Worm (Caenorhabditis elegans) whole organism, L1 larva: ENCODE results near the gene cdh-7.

ENCODE experiments used
- C04F5.9 ChIP-seq: sonication (generic microtip); optimal IDR thresholded peaks from 2 replicates; lab custom pipeline; 2016; ENCODE audit warnings: missing genetic modification characterization, missing compliant biosample characterization
- C16A3.4 ChIP-seq: fragments of 150-350 bp; optimal IDR thresholded peaks from 2 replicates; lab custom pipeline; 2014; ENCODE audit warnings: missing biosample characterization, missing genetic modification characterization
- C34B4.2 ChIP-seq: sonication (generic microtip); optimal IDR thresholded peaks from 2 replicates; lab custom pipeline; 2017; ENCODE audit warnings: mild to moderate bottlenecking, missing genetic modification characterization, missing compliant biosample characterization
- F16B12.6 ChIP-seq: fragments of 150-350 bp; optimal IDR thresholded peaks from 2 replicates; lab custom pipeline; 2014; ENCODE audit warnings: missing biosample characterization, missing genetic modification characterization
- alr-1 ChIP-seq: fragments of 200-800 bp; sonication (Bioruptor generic); optimal IDR thresholded peaks from 2 replicates; lab custom pipeline; 2018; ENCODE audit warnings: borderline replicate concordance, mild to moderate bottlenecking, missing genetic modification characterization, missing compliant biosample characterization
- blmp-1 ChIP-seq: fragments of 150-350 bp; optimal IDR thresholded peaks from 2 replicates; lab custom pipeline; 2014; ENCODE audit warnings: missing biosample characterization, missing genetic modification characterization
- ceh-63 ChIP-seq: fragments of 200-800 bp; sonication (Bioruptor generic); optimal IDR thresholded peaks from 2 replicates; lab custom pipeline; 2018; ENCODE audit warnings: mild to moderate bottlenecking, missing genetic modification characterization, missing compliant biosample characterization
- ceh-8 ChIP-seq: fragments of 200-800 bp; sonication (Bioruptor generic); optimal IDR thresholded peaks from 2 replicates; lab custom pipeline; 2018; ENCODE audit warnings: mild to moderate bottlenecking, missing genetic modification characterization, moderate library complexity, missing compliant biosample characterization
- ceh-82 ChIP-seq, 3 experiments: fragments of 150-350 bp in 1 of 3; sonication (generic microtip) in 2 of 3; optimal IDR thresholded peaks; 2 replicates each; lab custom pipeline; 2014 to 2017; ENCODE audit warnings: missing biosample characterization in 3 of 3, missing genetic modification characterization in 3 of 3
- ceh-90 ChIP-seq: sonication (generic microtip); optimal IDR thresholded peaks from 2 replicates; lab custom pipeline; 2016; ENCODE audit warnings: missing genetic modification characterization, missing compliant biosample characterization
- ces-1 ChIP-seq: fragments of 150-350 bp; optimal IDR thresholded peaks from 2 replicates; lab custom pipeline; 2014; ENCODE audit warnings: missing biosample characterization, missing genetic modification reagents, missing genetic modification characterization
- efl-1 ChIP-seq, 4 experiments: fragments of 150-350 bp; optimal IDR thresholded peaks in 3 of 4; peaks in 1 of 4; 1 replicate in 1 of 4; 2 replicates in 3 of 4; lab custom pipeline; 2014; ENCODE audit warnings: missing biosample characterization in 2 of 4, missing genetic modification characterization in 2 of 4, missing genetic modification reagents in 2 of 4
- egl-27 ChIP-seq, 2 experiments: fragments of 150-350 bp in 1 of 2; sonication (generic microtip); optimal IDR thresholded peaks; 3 replicates each; lab custom pipeline; 2017 to 2018; ENCODE audit warnings: missing biosample characterization in 2 of 2, missing genetic modification characterization in 2 of 2, missing genetic modification reagents in 2 of 2
- elt-2 ChIP-seq: sonication (generic microtip); optimal IDR thresholded peaks from 2 replicates; lab custom pipeline; 2016; ENCODE audit warnings: missing genetic modification characterization, mild to moderate bottlenecking, inconsistent platforms, missing compliant biosample characterization, missing genetic modification reagents
- fkh-4 ChIP-seq: sonication (generic microtip); optimal IDR thresholded peaks from 2 replicates; lab custom pipeline; 2016; ENCODE audit warnings: missing compliant biosample characterization, missing genetic modification characterization, borderline replicate concordance
- fos-1 ChIP-seq: fragments of 150-350 bp; optimal IDR thresholded peaks from 2 replicates; lab custom pipeline; 2014; ENCODE audit warnings: missing biosample characterization, missing genetic modification characterization
- grh-1 ChIP-seq: fragments of 200-800 bp; sonication (Bioruptor generic); IDR thresholded peaks from 2 replicates; pipeline ENCODE4 v1.3.6; 2022; ENCODE audit warnings: missing genetic modification reagents, missing genetic modification characterization, missing compliant biosample characterization
- hlh-17 ChIP-seq: fragments of 200-800 bp; sonication (Bioruptor generic); optimal IDR thresholded peaks from 2 replicates; lab custom pipeline; 2018; ENCODE audit warnings: missing genetic modification characterization, mild to moderate bottlenecking, missing compliant biosample characterization, moderate library complexity, borderline replicate concordance
- hlh-4 ChIP-seq: sonication (generic microtip); optimal IDR thresholded peaks from 2 replicates; lab custom pipeline; 2016; ENCODE audit warnings: mild to moderate bottlenecking, missing genetic modification characterization, missing compliant biosample characterization
- irx-1 ChIP-seq: sonication (generic microtip); optimal IDR thresholded peaks from 2 replicates; lab custom pipeline; 2016; ENCODE audit warnings: missing genetic modification characterization, missing compliant biosample characterization
- isw-1 ChIP-seq: fragments of 200-800 bp; sonication (Bioruptor generic); IDR thresholded peaks from 2 replicates; pipeline ENCODE4 v1.3.6; 2022; ENCODE audit warnings: missing genetic modification characterization, missing compliant biosample characterization
- jun-1 ChIP-seq: fragments of 150-350 bp; optimal IDR thresholded peaks from 2 replicates; lab custom pipeline; 2014; ENCODE audit warnings: missing biosample characterization, missing genetic modification reagents, missing genetic modification characterization
- lin-13 ChIP-seq: fragments of 150-350 bp; optimal IDR thresholded peaks from 2 replicates; lab custom pipeline; 2014; ENCODE audit warnings: missing biosample characterization, missing genetic modification reagents, missing genetic modification characterization
- lin-39 ChIP-seq: fragments of 150-350 bp; optimal IDR thresholded peaks from 2 replicates; lab custom pipeline; 2014; ENCODE audit warnings: missing biosample characterization, missing genetic modification reagents, missing genetic modification characterization
- lsy-2 ChIP-seq, 2 experiments: fragments of 150-350 bp; optimal IDR thresholded peaks; 2 replicates each; lab custom pipeline; 2014; ENCODE audit warnings: missing biosample characterization in 2 of 2, missing genetic modification characterization in 2 of 2
- mab-9 ChIP-seq: fragments of 200-800 bp; sonication (Bioruptor generic); IDR thresholded peaks from 2 replicates; pipeline ENCODE4 v1.3.6; 2022; ENCODE audit warnings: missing genetic modification reagents, missing genetic modification characterization, missing compliant biosample characterization
- mdl-1 ChIP-seq, 2 experiments: fragments of 150-350 bp; optimal IDR thresholded peaks; 2 replicates each; lab custom pipeline; 2014 to 2017; ENCODE audit warnings: missing biosample characterization in 2 of 2, missing genetic modification characterization in 2 of 2, inconsistent platforms in 1 of 2
- mef-2 ChIP-seq: fragments of 150-350 bp; optimal IDR thresholded peaks from 2 replicates; lab custom pipeline; 2014; ENCODE audit warnings: missing biosample characterization, missing genetic modification characterization
- mep-1 ChIP-seq: fragments of 150-350 bp; optimal IDR thresholded peaks from 2 replicates; lab custom pipeline; 2014; ENCODE audit warnings: missing biosample characterization, missing genetic modification characterization
- nhr-11 ChIP-seq: fragments of 150-350 bp; optimal IDR thresholded peaks from 2 replicates; lab custom pipeline; 2014; ENCODE audit warnings: missing biosample characterization, missing genetic modification characterization
- nhr-12 ChIP-seq: sonication (generic microtip); optimal IDR thresholded peaks from 2 replicates; lab custom pipeline; 2017; ENCODE audit warnings: missing biosample characterization, missing genetic modification characterization
- nhr-19 ChIP-seq: fragments of 200-800 bp; sonication (Bioruptor generic); conservative IDR thresholded peaks from 2 replicates; pipeline ENCODE4 v1.3.6; 2022; ENCODE audit warnings: missing genetic modification characterization, missing compliant biosample characterization
- nhr-20 ChIP-seq: sonication (generic microtip); optimal IDR thresholded peaks from 2 replicates; lab custom pipeline; 2016; ENCODE audit warnings: mild to moderate bottlenecking, missing genetic modification characterization, missing compliant biosample characterization
- nhr-47 ChIP-seq: sonication (generic microtip); optimal IDR thresholded peaks from 2 replicates; lab custom pipeline; 2016; ENCODE audit warnings: mild to moderate bottlenecking, missing genetic modification characterization, moderate library complexity, missing compliant biosample characterization
- nhr-71 ChIP-seq: sonication (generic microtip); optimal IDR thresholded peaks from 2 replicates; lab custom pipeline; 2016; ENCODE audit warnings: mild to moderate bottlenecking, missing genetic modification characterization, moderate library complexity, missing compliant biosample characterization
- nhr-76 ChIP-seq: sonication (generic microtip); optimal IDR thresholded peaks from 2 replicates; lab custom pipeline; 2017; ENCODE audit warnings: missing biosample characterization, missing genetic modification characterization
- nhr-77 ChIP-seq: fragments of 150-350 bp; optimal IDR thresholded peaks from 2 replicates; lab custom pipeline; 2014; ENCODE audit warnings: missing biosample characterization, missing genetic modification characterization
- nhr-85 ChIP-seq: sonication (generic microtip); peaks from one replicate; lab custom pipeline; 2016; ENCODE audit warnings: missing genetic modification characterization, inconsistent platforms, missing compliant biosample characterization
- pqm-1 ChIP-seq: sonication (generic microtip); optimal IDR thresholded peaks from 3 replicates; lab custom pipeline; 2017; ENCODE audit warnings: missing biosample characterization, missing genetic modification characterization
- rnt-1 ChIP-seq: sonication (generic microtip); optimal IDR thresholded peaks from 2 replicates; lab custom pipeline; 2016; ENCODE audit warnings: mild to moderate bottlenecking, missing genetic modification characterization, moderate library complexity, missing compliant biosample characterization
- snpc-4 ChIP-seq: fragments of 150-350 bp; optimal IDR thresholded peaks from 2 replicates; lab custom pipeline; 2014; ENCODE audit warnings: missing biosample characterization, missing genetic modification characterization
- snu-23 ChIP-seq: sonication (generic microtip); optimal IDR thresholded peaks from 2 replicates; lab custom pipeline; 2016; ENCODE audit warnings: missing genetic modification characterization, missing compliant biosample characterization
- sox-4 ChIP-seq: sonication (generic microtip); optimal IDR thresholded peaks from 2 replicates; lab custom pipeline; 2016; ENCODE audit warnings: missing genetic modification characterization, missing compliant biosample characterization
- sptf-1 ChIP-seq: fragments of 150-350 bp; optimal IDR thresholded peaks from 2 replicates; lab custom pipeline; 2014; ENCODE audit warnings: missing biosample characterization, missing genetic modification characterization
- sup-37 ChIP-seq: fragments of 200-800 bp; sonication (Bioruptor generic); optimal IDR thresholded peaks from 2 replicates; lab custom pipeline; 2018; ENCODE audit warnings: mild to moderate bottlenecking, missing genetic modification characterization, missing compliant biosample characterization
- swsn-7 ChIP-seq: sonication (generic microtip); optimal IDR thresholded peaks from 2 replicates; lab custom pipeline; 2016; ENCODE audit warnings: missing genetic modification characterization, missing compliant biosample characterization
- tlp-1 ChIP-seq: fragments of 150-350 bp; optimal IDR thresholded peaks from 2 replicates; lab custom pipeline; 2014; ENCODE audit warnings: missing biosample characterization, missing genetic modification characterization
- unc-130 ChIP-seq: fragments of 150-350 bp; optimal IDR thresholded peaks from 2 replicates; lab custom pipeline; 2017; ENCODE audit warnings: missing biosample characterization, missing genetic modification characterization, inconsistent platforms
- unc-62 ChIP-seq: fragments of 150-350 bp; optimal IDR thresholded peaks from 2 replicates; lab custom pipeline; 2014; ENCODE audit warnings: missing biosample characterization, missing genetic modification reagents, missing genetic modification characterization
- unc-86 ChIP-seq: sonication (generic microtip); optimal IDR thresholded peaks from 2 replicates; lab custom pipeline; 2016; ENCODE audit warnings: missing genetic modification characterization, missing compliant biosample characterization
- vab-15 ChIP-seq: sonication (generic microtip); optimal IDR thresholded peaks from 2 replicates; lab custom pipeline; 2017; ENCODE audit warnings: missing genotype, mild to moderate bottlenecking, missing genetic modification characterization, missing compliant biosample characterization
- zag-1 ChIP-seq: fragments of 150-350 bp; optimal IDR thresholded peaks from 2 replicates; lab custom pipeline; 2014; ENCODE audit warnings: missing biosample characterization, missing genetic modification characterization
- ztf-11 ChIP-seq, 2 experiments: sonication (generic microtip); optimal IDR thresholded peaks; 2 replicates each; lab custom pipeline; 2016 to 2017; ENCODE audit warnings: missing genetic modification characterization in 2 of 2, missing biosample characterization in 1 of 2, missing compliant biosample characterization in 1 of 2
- ztf-4 ChIP-seq: fragments of 150-350 bp; optimal IDR thresholded peaks from 2 replicates; lab custom pipeline; 2014; ENCODE audit warnings: missing biosample characterization, missing genetic modification characterization

cdh-7 gene

DNA sequence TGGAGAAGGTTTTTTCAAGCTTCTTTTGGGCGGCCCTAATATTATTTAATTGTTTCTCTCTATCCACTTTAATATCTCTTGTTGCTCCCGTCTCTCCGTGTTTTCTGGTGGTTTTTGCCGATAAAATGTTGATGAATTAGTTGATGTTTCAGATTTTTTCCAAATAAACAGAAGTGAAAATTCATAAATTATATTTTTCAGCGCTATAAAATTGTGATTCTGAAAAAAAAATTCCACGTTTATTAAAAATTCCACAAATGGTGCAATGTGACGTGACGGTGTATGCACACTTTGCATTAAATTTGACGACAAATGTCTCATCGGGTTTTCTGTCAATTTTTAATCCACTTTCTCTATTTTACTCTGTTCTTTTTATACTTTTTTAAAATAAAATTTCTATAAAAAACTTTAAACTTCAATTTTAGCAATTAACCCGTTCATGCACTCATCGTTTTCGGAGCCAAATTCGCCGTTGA lies 44.9 kb upstream of the cdh-7 start, which contains the start of gene tbc-20 (continued):
- TF ChIP-seq lin-39 (tag; lab: Kevin White, UChicago) (no peak), C34B4.2 (no peak), unc-86 (tag; lab: Kevin White, UChicago) (no peak), vab-15 (tag; lab: Kevin White, UChicago) (no peak), ceh-82 (tag; optimal IDR thresholded peaks at IDR 0.05; lab: Kevin White, UChicago) (peak in 1 of 3 experiments; percentile 5), rnt-1 (tag; lab: Kevin White, UChicago) (no peak), fos-1 (tag; lab: Kevin White, UChicago) (no peak), mab-9 (GFP tag; lab: Robert Waterston, UW) (no peak), sup-37 (GFP tag; lab: Kevin White, UChicago) (no peak), efl-1 (optimal IDR thresholded peaks at IDR 0.05; lab: Kevin White, UChicago) (peak; percentile 20 to 57), efl-1 (GFP tag; optimal IDR thresholded peaks at IDR 0.05 in 1 of 2; lab: Kevin White, UChicago) (peak; percentile 62 to 95), fkh-4 (tag; lab: Kevin White, UChicago) (no peak), nhr-85 (tag; lab: Kevin White, UChicago) (no peak), hlh-17 (GFP tag; lab: Kevin White, UChicago) (no peak), blmp-1 (tag; lab: Kevin White, UChicago) (peak; percentile 14), nhr-47 (peak; percentile 18), ceh-63 (GFP tag; lab: Kevin White, UChicago) (no peak), unc-62 (no peak), hlh-4 (no peak), ztf-4 (tag; lab: Kevin White, UChicago) (no peak), ztf-11 (tag; optimal IDR thresholded peaks at IDR 0.05; lab: Kevin White, UChicago) (no peak), nhr-71 (tag; lab: Kevin White, UChicago) (peak; percentile 44), nhr-76 (tag; lab: Kevin White, UChicago) (no peak), nhr-11 (tag; lab: Kevin White, UChicago) (no peak), unc-130 (no peak), tlp-1 (tag; lab: Kevin White, UChicago) (no peak), swsn-7 (tag; lab: Kevin White, UChicago) (no peak), irx-1 (tag; lab: Kevin White, UChicago) (no peak), mdl-1 (tag; optimal IDR thresholded peaks at IDR 0.05; lab: Kevin White, UChicago) (no peak), jun-1 (tag; lab: Kevin White, UChicago) (no peak), nhr-19 (no peak), C16A3.4 (tag; lab: Kevin White, UChicago) (peak; percentile 19), alr-1 (tag; lab: Kevin White, UChicago) (no peak), nhr-12 (tag; lab: Kevin White, UChicago) (no peak), ces-1 (GFP tag; lab: Kevin White, UChicago) (no peak), ceh-90 (tag; lab: Kevin White, UChicago) (peak; percentile 13), elt-2 (tag; lab: Kevin White, UChicago) (no peak), ceh-8 (GFP tag; lab: Kevin White, UChicago) (no peak), lin-13 (no peak), F16B12.6 (tag; lab: Kevin White, UChicago) (peak; percentile 86), egl-27 (tag; optimal IDR thresholded peaks at IDR 0.05; lab: Kevin White, UChicago) (no peak), sox-4 (no peak), mep-1 (tag; lab: Kevin White, UChicago) (peak; percentile 56), mef-2 (no peak), snu-23 (peak; percentile 42), zag-1 (tag; lab: Kevin White, UChicago) (no peak), pqm-1 (tag; lab: Kevin White, UChicago) (no peak), lsy-2 (tag; optimal IDR thresholded peaks at IDR 0.05; lab: Kevin White, UChicago) (peak; percentile 25 to 46), sptf-1 (tag; lab: Kevin White, UChicago) (no peak), grh-1 (GFP tag; lab: Robert Waterston, UW) (no peak), nhr-77 (tag; lab: Kevin White, UChicago) (peak; percentile 14), C04F5.9 (tag; lab: Kevin White, UChicago) (no peak), nhr-20 (tag; lab: Kevin White, UChicago) (peak; percentile 10), snpc-4 (tag; lab: Kevin White, UChicago) (peak; percentile 48), isw-1 (GFP tag; lab: Robert Waterston, UW) (no peak)
